Worm (Caenorhabditis elegans) whole organism, midembryonic: ENCODE measurements around the gene C15C7.6.

ENCODE experiments used
- T22C8.4 ChIP-seq: fragments of 200-800 bp; sonication (Bioruptor generic); IDR thresholded peaks from 2 replicates; pipeline ENCODE4 v1.3.6; 2022; ENCODE audit warnings: missing genetic modification characterization, missing compliant biosample characterization
- flt-1 ChIP-seq: fragments of 200-800 bp; sonication (Bioruptor generic); IDR thresholded peaks from 2 replicates; pipeline ENCODE4 v1.3.6; 2022; ENCODE audit warnings: missing genetic modification characterization, missing compliant biosample characterization
- med-1 ChIP-seq: sonication (generic microtip); optimal IDR thresholded peaks from 2 replicates; lab custom pipeline; 2017; ENCODE audit warnings: missing genetic modification characterization, mild to moderate bottlenecking, missing compliant biosample characterization, antibody characterized with exemption, missing genetic modification reagents; ENCODE audit not compliant: insufficient read depth
- ref-1 ChIP-seq: fragments of 200-800 bp; sonication (Bioruptor generic); conservative IDR thresholded peaks from 2 replicates; pipeline ENCODE4 v1.3.6; 2022; ENCODE audit warnings: missing genetic modification reagents, missing genetic modification characterization, missing compliant biosample characterization
- ztf-23 ChIP-seq: fragments of 200-800 bp; sonication (Bioruptor generic); IDR thresholded peaks from 2 replicates; pipeline ENCODE4 v1.3.6; 2022; ENCODE audit warnings: missing genetic modification reagents, missing genetic modification characterization, missing compliant biosample characterization
- ztf-29 ChIP-seq: fragments of 200-800 bp; sonication (Bioruptor generic); IDR thresholded peaks from 2 replicates; pipeline ENCODE4 v1.3.6; 2022; ENCODE audit warnings: missing genetic modification reagents, missing genetic modification characterization, missing compliant biosample characterization

DNA sequence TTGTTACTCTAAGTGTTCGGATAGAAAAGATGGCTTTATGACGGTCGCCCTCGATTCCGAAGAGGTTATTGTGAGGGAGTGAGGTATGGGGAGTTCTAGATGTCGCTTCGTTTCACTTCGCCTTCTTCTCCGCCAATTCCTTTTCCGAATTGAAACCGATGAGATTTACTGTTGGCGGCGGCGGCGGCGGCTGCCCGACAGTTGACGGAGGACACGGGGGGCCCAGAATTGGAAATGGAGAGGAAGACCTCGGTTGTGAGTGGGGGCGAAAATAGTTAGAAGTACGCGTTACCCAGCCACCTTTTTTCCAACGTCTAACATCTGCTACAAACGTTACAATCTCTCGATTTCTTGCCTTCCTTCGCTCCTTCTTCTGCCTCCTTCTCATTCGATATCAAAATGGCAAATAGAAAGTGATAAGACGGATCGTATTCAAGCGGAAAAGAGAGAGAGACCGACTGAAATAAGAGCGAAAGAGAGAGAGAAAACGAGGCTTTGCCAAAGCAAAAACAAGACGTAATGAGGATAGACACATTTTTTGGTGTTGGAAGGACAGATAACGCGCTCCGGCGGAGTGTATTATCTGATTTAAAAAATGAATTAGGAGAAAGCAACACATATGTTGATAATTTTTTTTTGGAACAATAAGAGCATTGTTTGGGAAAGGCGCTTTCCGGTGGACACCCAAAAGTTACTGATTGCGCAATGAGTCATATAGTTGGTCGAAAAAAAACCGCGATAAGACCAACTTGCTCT lies 47.9 kb upstream of the C15C7.6 start:
- no peak for TF ChIP-seq ztf-29
- no peak for TF ChIP-seq med-1 (GFP tag; lab: Kevin White, UChicago)
- TF ChIP-seq T22C8.4, result no peak
- TF ChIP-seq flt-1 (GFP tag; lab: Robert Waterston, UW), result no peak
- TF ChIP-seq ztf-23 (GFP tag; lab: Robert Waterston, UW), result 0 out of 2 replicates have a peak, but pooled peaks have one; percentile 13
- no peak for TF ChIP-seq ref-1 (GFP tag; lab: Robert Waterston, UW)
